Worm (Caenorhabditis elegans) whole organism, mixed stage, embryonic: ENCODE measurements around the gene H38K22.7.

ENCODE experiments used
- M03D4.4 ChIP-seq: sonication (generic microtip); optimal IDR thresholded peaks from 2 replicates; lab custom pipeline; 2017; ENCODE audit warnings: mild to moderate bottlenecking, missing genetic modification characterization, missing compliant biosample characterization
- blmp-1 ChIP-seq: fragments of 150-350 bp; optimal IDR thresholded peaks from 2 replicates; lab custom pipeline; 2014; ENCODE audit warnings: missing biosample characterization, missing genetic modification characterization
- ceh-39 ChIP-seq: fragments of 150-350 bp; optimal IDR thresholded peaks from 2 replicates; lab custom pipeline; 2014; ENCODE audit warnings: missing biosample characterization, missing genetic modification characterization
- ces-1 ChIP-seq: fragments of 150-350 bp; optimal IDR thresholded peaks from 2 replicates; lab custom pipeline; 2014; ENCODE audit warnings: missing biosample characterization, missing genetic modification reagents, missing genetic modification characterization
- cnd-1 ChIP-seq: fragments of 200-800 bp; sonication (Bioruptor generic); optimal IDR thresholded peaks from 2 replicates; lab custom pipeline; 2018; ENCODE audit warnings: mild to moderate bottlenecking, missing genetic modification characterization, missing compliant biosample characterization
- elt-1 ChIP-seq: sonication (generic microtip); optimal IDR thresholded peaks from 2 replicates; lab custom pipeline; 2017; ENCODE audit warnings: missing genetic modification characterization, mild to moderate bottlenecking, missing compliant biosample characterization, antibody characterized with exemption, moderate library complexity, borderline replicate concordance; ENCODE audit not compliant: insufficient read depth
- elt-3 ChIP-seq: fragments of 150-350 bp; optimal IDR thresholded peaks from 2 replicates; lab custom pipeline; 2014; ENCODE audit warnings: missing biosample characterization, missing genetic modification characterization
- ham-2 ChIP-seq: fragments of 200-800 bp; sonication (Bioruptor generic); optimal IDR thresholded peaks from 2 replicates; lab custom pipeline; 2018; ENCODE audit warnings: mild to moderate bottlenecking, missing genetic modification characterization, missing compliant biosample characterization
- hlh-1 ChIP-seq: fragments of 150-350 bp; optimal IDR thresholded peaks from 2 replicates; lab custom pipeline; 2014; ENCODE audit warnings: missing biosample characterization, missing genetic modification reagents, missing genetic modification characterization
- lin-13 ChIP-seq: fragments of 150-350 bp; optimal IDR thresholded peaks from 2 replicates; lab custom pipeline; 2014; ENCODE audit warnings: missing biosample characterization, missing genetic modification characterization
- lsy-2 ChIP-seq: fragments of 150-350 bp; optimal IDR thresholded peaks from 2 replicates; lab custom pipeline; 2014; ENCODE audit warnings: missing biosample characterization, missing genetic modification characterization
- mab-5 ChIP-seq: fragments of 150-350 bp; optimal IDR thresholded peaks from 2 replicates; lab custom pipeline; 2014; ENCODE audit warnings: missing biosample characterization, missing genetic modification characterization
- mep-1 ChIP-seq: fragments of 150-350 bp; optimal IDR thresholded peaks from 2 replicates; lab custom pipeline; 2017; ENCODE audit warnings: missing biosample characterization, missing genetic modification reagents, missing genetic modification characterization, inconsistent platforms
- nhr-12 ChIP-seq: fragments of 150-350 bp; optimal IDR thresholded peaks from 2 replicates; lab custom pipeline; 2014; ENCODE audit warnings: missing biosample characterization, missing genetic modification characterization
- nhr-2 ChIP-seq: fragments of 150-350 bp; optimal IDR thresholded peaks from 2 replicates; lab custom pipeline; 2014; ENCODE audit warnings: missing biosample characterization, missing genetic modification characterization
- nhr-237 ChIP-seq: fragments of 150-350 bp; optimal IDR thresholded peaks from 2 replicates; lab custom pipeline; 2014; ENCODE audit warnings: missing biosample characterization, missing genetic modification characterization
- nhr-28 ChIP-seq: fragments of 150-350 bp; optimal IDR thresholded peaks from 2 replicates; lab custom pipeline; 2014; ENCODE audit warnings: missing biosample characterization, missing genetic modification characterization
- nhr-76 ChIP-seq: sonication (generic microtip); optimal IDR thresholded peaks from 2 replicates; lab custom pipeline; 2017; ENCODE audit warnings: missing biosample characterization, missing genetic modification characterization
- sem-2 ChIP-seq: fragments of 200-800 bp; sonication (Bioruptor generic); optimal IDR thresholded peaks from 2 replicates; lab custom pipeline; 2018; ENCODE audit warnings: mild to moderate bottlenecking, missing genetic modification characterization, missing compliant biosample characterization
- snpc-4 ChIP-seq: fragments of 150-350 bp; optimal IDR thresholded peaks from 2 replicates; lab custom pipeline; 2014; ENCODE audit warnings: missing biosample characterization, missing genetic modification characterization
- sptf-1 ChIP-seq: sonication (generic microtip); optimal IDR thresholded peaks from 2 replicates; lab custom pipeline; 2017; ENCODE audit warnings: mild to moderate bottlenecking, missing genetic modification characterization, moderate library complexity, missing compliant biosample characterization
- tbx-8 ChIP-seq: fragments of 200-800 bp; sonication (Bioruptor generic); optimal IDR thresholded peaks from 2 replicates; lab custom pipeline; 2018; ENCODE audit warnings: mild to moderate bottlenecking, missing genetic modification characterization, moderate library complexity, missing compliant biosample characterization
- unc-120 ChIP-seq: sonication (generic microtip); optimal IDR thresholded peaks from 2 replicates; lab custom pipeline; 2017; ENCODE audit warnings: missing genetic modification characterization, missing compliant biosample characterization; ENCODE audit not compliant: poor library complexity, severe bottlenecking
- unc-39 ChIP-seq: fragments of 150-350 bp; optimal IDR thresholded peaks from 2 replicates; lab custom pipeline; 2014; ENCODE audit warnings: missing biosample characterization, missing genetic modification characterization
- unc-62 ChIP-seq: fragments of 150-350 bp; optimal IDR thresholded peaks from 2 replicates; lab custom pipeline; 2014; ENCODE audit warnings: missing biosample characterization, missing genetic modification reagents, missing genetic modification characterization
- zip-8 ChIP-seq: fragments of 150-350 bp; optimal IDR thresholded peaks from 2 replicates; lab custom pipeline; 2014; ENCODE audit warnings: missing biosample characterization, missing genetic modification characterization
- ztf-11 ChIP-seq: fragments of 150-350 bp; optimal IDR thresholded peaks from 2 replicates; lab custom pipeline; 2014; ENCODE audit warnings: missing biosample characterization, missing genetic modification characterization

The H38K22.7 gene

DNA sequence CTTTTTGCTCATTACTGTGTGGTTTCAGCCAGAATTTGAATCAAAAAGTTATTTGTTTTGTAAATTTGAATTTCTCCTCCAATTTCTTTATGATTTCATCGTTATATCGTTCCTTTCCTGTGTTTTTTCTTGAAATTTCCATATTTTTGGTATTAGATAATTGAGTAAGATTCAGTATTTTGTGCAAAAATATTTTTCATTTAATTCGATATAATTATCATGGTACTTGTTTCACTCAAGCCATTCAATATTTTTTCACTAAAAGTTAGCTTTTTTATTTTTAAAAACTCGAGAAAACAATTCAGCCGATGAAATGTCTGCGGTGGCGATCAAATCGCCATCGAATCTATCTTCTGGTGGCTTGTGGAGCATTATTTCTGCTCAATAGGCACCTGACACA is 23.5 kb downstream of the H38K22.7 start, which contains the start of gene hse-5:
hse-5 (plus strand) TSS at position 301 of the 400 bp plus-strand sequence.
- TF ChIP-seq ham-2 (GFP tag; lab: Kevin White, UChicago) = no peak
- TF ChIP-seq ztf-11 (tag; lab: Kevin White, UChicago) = no peak
- no peak for TF ChIP-seq ces-1 (GFP tag; lab: Kevin White, UChicago)
- TF ChIP-seq unc-39 (tag; lab: Kevin White, UChicago) = no peak
- TF ChIP-seq sem-2 (GFP tag; lab: Kevin White, UChicago) = no peak
- no peak for TF ChIP-seq nhr-12 (tag; lab: Kevin White, UChicago)
- no peak for TF ChIP-seq lsy-2 (tag; lab: Kevin White, UChicago)
- no peak for TF ChIP-seq nhr-76
- TF ChIP-seq nhr-237 (tag; lab: Kevin White, UChicago) = no peak
- TF ChIP-seq tbx-8 (GFP tag; lab: Kevin White, UChicago) = no peak
- TF ChIP-seq elt-3 (tag; lab: Kevin White, UChicago) = no peak
- TF ChIP-seq cnd-1 (tag; lab: Kevin White, UChicago) = no peak
- TF ChIP-seq unc-62 = no peak
- no peak for TF ChIP-seq lin-13 (tag; lab: Kevin White, UChicago)
- no peak for TF ChIP-seq mep-1 (tag; lab: Kevin White, UChicago)
- no peak for TF ChIP-seq sptf-1 (tag; lab: Kevin White, UChicago)

DNA sequence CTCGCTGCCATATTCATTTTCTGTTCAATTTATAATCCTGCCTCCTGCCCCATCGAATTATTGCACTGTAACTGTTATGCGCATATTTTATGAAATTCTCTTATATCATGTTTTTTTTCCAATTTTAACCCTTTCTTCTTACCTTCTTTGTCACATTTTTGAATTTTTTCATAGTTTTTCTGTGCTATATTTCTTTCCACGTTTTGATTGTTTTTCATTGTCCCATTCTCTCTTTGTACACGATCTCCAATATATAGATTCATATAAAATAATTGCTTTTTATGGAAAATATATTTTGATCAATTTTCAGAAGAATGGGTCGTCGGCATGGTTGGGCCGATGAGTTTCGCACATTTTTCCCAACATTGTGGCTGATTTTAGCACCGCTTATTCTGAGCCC is 28.3 kb downstream of the H38K22.7 start, which contains the start of gene B0285.6:
B0285.6 (plus strand) TSS at position 301 of the 400 bp plus-strand sequence.
- no peak for TF ChIP-seq snpc-4
- no peak for TF ChIP-seq tbx-8 (GFP tag; lab: Kevin White, UChicago)
- no peak for TF ChIP-seq nhr-2
- TF ChIP-seq ceh-39 (tag; lab: Kevin White, UChicago) = no peak
- TF ChIP-seq zip-8 (tag; lab: Kevin White, UChicago) = no peak
- TF ChIP-seq cnd-1 (tag; lab: Kevin White, UChicago) = no peak
- TF ChIP-seq nhr-76 = no peak
- TF ChIP-seq lin-13 (tag; lab: Kevin White, UChicago) = no peak
- no peak for TF ChIP-seq elt-1 (tag; lab: Kevin White, UChicago)
- TF ChIP-seq unc-39 (tag; lab: Kevin White, UChicago) = no peak
- no peak for TF ChIP-seq sem-2 (GFP tag; lab: Kevin White, UChicago)
- TF ChIP-seq sptf-1 (tag; lab: Kevin White, UChicago) = no peak
- no peak for TF ChIP-seq blmp-1
- no peak for TF ChIP-seq nhr-28 (tag; lab: Kevin White, UChicago)
- TF ChIP-seq nhr-12 (tag; lab: Kevin White, UChicago) = no peak
- no peak for TF ChIP-seq M03D4.4 (tag; lab: Kevin White, UChicago)

ce11 chrIII:4356384-4356783 is 34.9 kb downstream of the H38K22.7 start, which contains the start of gene mnp-1:
TSS of gene mnp-1 (plus strand) at chrIII:4356594.
- TF ChIP-seq elt-1 (tag; lab: Kevin White, UChicago) = no peak
- TF ChIP-seq unc-120 (tag; lab: Kevin White, UChicago) = no peak
- TF ChIP-seq mep-1 (tag; lab: Kevin White, UChicago) = no peak
- TF ChIP-seq zip-8 (tag; lab: Kevin White, UChicago) = peak; percentile 61
- TF ChIP-seq unc-39 (tag; lab: Kevin White, UChicago) = peak; percentile 32
- TF ChIP-seq hlh-1 (tag; lab: Kevin White, UChicago) = peak; percentile 38

DNA sequence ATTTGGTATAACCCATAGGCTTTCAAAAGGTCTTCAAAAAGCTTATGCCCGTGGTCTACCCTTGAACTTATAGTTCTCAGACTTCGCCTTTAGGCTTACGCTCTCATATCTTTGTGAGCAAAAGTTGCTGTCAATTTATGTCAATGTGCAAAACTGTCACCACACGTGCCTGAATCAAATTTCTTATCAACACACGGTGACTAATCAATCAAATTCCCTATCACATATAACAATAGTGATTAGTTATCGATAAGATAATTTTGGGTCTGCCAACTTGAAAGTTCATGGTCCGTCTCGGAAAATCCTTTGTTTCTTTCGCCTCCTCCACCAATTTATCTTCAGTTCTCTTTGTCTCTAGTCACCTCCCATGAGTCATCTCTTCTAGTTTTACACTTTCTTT is 35.9 kb downstream of the H38K22.7 start:
- peak; percentile 33 for TF ChIP-seq unc-62
- TF ChIP-seq cnd-1 (tag; lab: Kevin White, UChicago) = no peak

ce11 chrIII:4358345-4358744 is 36.8 kb downstream of the H38K22.7 start:
- TF ChIP-seq unc-120 (tag; lab: Kevin White, UChicago) (peak; percentile 31), mab-5 (peak; percentile 89), hlh-1 (tag; lab: Kevin White, UChicago) (peak; percentile 96), sptf-1 (tag; lab: Kevin White, UChicago) (no peak), ceh-39 (tag; lab: Kevin White, UChicago) (no peak), unc-62 (peak; percentile 98)

DNA sequence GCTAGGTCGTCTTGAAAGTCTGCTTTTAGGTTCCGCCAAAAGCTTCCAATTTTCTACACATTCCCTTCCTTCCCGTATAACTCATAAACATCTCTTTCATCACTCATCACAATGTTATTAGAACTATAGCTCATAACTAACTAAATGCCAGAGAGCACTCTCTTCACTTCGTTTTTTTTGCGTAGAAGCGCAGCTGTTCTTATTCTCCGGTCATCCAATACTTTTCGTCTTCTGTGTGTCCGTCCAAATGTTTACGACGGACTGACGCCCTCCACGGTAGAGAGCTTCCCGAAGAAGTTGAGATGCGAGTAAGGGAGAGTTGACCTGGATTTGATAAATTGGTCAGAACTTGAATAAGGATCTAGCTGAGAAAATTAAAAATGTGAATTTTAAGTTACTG is 37.7 kb downstream of the H38K22.7 start:
- TF ChIP-seq unc-120 (tag; lab: Kevin White, UChicago) (no peak), hlh-1 (tag; lab: Kevin White, UChicago) (peak; percentile 80)
